Fruit fly (Drosophila melanogaster) whole organism, embryonic: Measurements from ENCODE around the gene Vdup1.

Experiments
- Aef1 ChIP-seq: fragments of 200-800 bp; sonication (Bioruptor generic); IDR thresholded peaks from 3 replicates; pipeline ENCODE4 v1.3.6; 2022; ENCODE audit warnings: missing biosample characterization, missing genetic modification characterization
- Antp ChIP-seq: fragments of 200-800 bp; sonication (Bioruptor generic); optimal IDR thresholded peaks from 3 replicates; lab custom pipeline; 2016; ENCODE audit warnings: missing biosample characterization, missing genetic modification characterization
- CG10321 ChIP-seq: fragments of 200-800 bp; sonication (Bioruptor generic); IDR thresholded peaks from 2 replicates; pipeline ENCODE4 v1.3.6; 2022; ENCODE audit warnings: missing biosample characterization, missing genetic modification characterization
- CG11398 ChIP-seq: fragments of 200-800 bp; sonication (Bioruptor generic); optimal IDR thresholded peaks from 2 replicates; lab custom pipeline; 2016; ENCODE audit warnings: missing biosample characterization, missing genetic modification characterization
- CG11723 ChIP-seq: fragments of 200-800 bp; sonication (Bioruptor generic); optimal IDR thresholded peaks from 2 replicates; lab custom pipeline; 2017; ENCODE audit warnings: missing biosample characterization, mild to moderate bottlenecking, missing genetic modification characterization
- CG1233 ChIP-seq: fragments of 200-800 bp; sonication (Bioruptor generic); optimal IDR thresholded peaks from 4 replicates; lab custom pipeline; 2018; ENCODE audit warnings: missing biosample characterization, mild to moderate bottlenecking, missing genetic modification characterization
- CG12659 ChIP-seq: fragments of 200-800 bp; sonication (Bioruptor generic); optimal IDR thresholded peaks from 3 replicates; lab custom pipeline; 2017; ENCODE audit warnings: mild to moderate bottlenecking, missing biosample characterization, missing genetic modification reagents, missing genetic modification characterization
- CG12769 ChIP-seq: fragments of 200-800 bp; sonication (Bioruptor generic); optimal IDR thresholded peaks from 2 replicates; lab custom pipeline; 2019; ENCODE audit warnings: missing biosample characterization, mild to moderate bottlenecking, missing genetic modification characterization, moderate library complexity
- CG14014 ChIP-seq: fragments of 200-800 bp; sonication (Bioruptor generic); IDR thresholded peaks from 2 replicates; pipeline ENCODE4 v1.3.6; 2022; ENCODE audit warnings: missing biosample characterization, missing genetic modification characterization
- CG15073 ChIP-seq: fragments of 200-800 bp; sonication (Bioruptor generic); optimal IDR thresholded peaks from 2 replicates; lab custom pipeline; 2016; ENCODE audit warnings: missing biosample characterization, missing genetic modification characterization
- CG17328 ChIP-seq: fragments of 200-800 bp; sonication (Bioruptor generic); IDR thresholded peaks from 2 replicates; pipeline ENCODE4 v1.3.6; 2022; ENCODE audit warnings: missing biosample characterization, missing genetic modification characterization
- CG30403 ChIP-seq: fragments of 200-800 bp; sonication (Bioruptor generic); optimal IDR thresholded peaks from 3 replicates; lab custom pipeline; 2016; ENCODE audit warnings: missing biosample characterization, missing genetic modification characterization
- CG4360 ChIP-seq: fragments of 200-800 bp; sonication (Bioruptor generic); IDR thresholded peaks from 2 replicates; pipeline ENCODE4 v1.3.6; 2022; ENCODE audit warnings: missing biosample characterization, missing genetic modification characterization
- CG6791 ChIP-seq: fragments of 200-800 bp; sonication (Bioruptor generic); IDR thresholded peaks from 3 replicates; pipeline ENCODE4 v1.3.6; 2022; ENCODE audit warnings: missing biosample characterization, missing genetic modification characterization; ENCODE audit not compliant: partially characterized antibody
- CG8924 ChIP-seq: fragments of 200-800 bp; optimal IDR thresholded peaks from 3 replicates; lab custom pipeline; 2019; ENCODE audit warnings: missing biosample characterization, mild to moderate bottlenecking, missing genetic modification characterization, moderate library complexity
- CG8944 ChIP-seq: fragments of 200-800 bp; sonication (Bioruptor generic); optimal IDR thresholded peaks from 3 replicates; lab custom pipeline; 2016; ENCODE audit warnings: missing biosample characterization, missing genetic modification characterization
- CG9609 ChIP-seq: fragments of 200-800 bp; sonication (Bioruptor generic); optimal IDR thresholded peaks from 3 replicates; lab custom pipeline; 2016; ENCODE audit warnings: missing biosample characterization, missing genetic modification characterization
- CG9727 ChIP-seq: fragments of 200-800 bp; sonication (Bioruptor generic); optimal IDR thresholded peaks from 3 replicates; lab custom pipeline; 2017; ENCODE audit warnings: missing biosample characterization, mild to moderate bottlenecking, missing genetic modification characterization
- Deaf1 ChIP-seq: fragments of 200-800 bp; optimal IDR thresholded peaks from 3 replicates; lab custom pipeline; 2019; ENCODE audit warnings: missing biosample characterization, mild to moderate bottlenecking, missing genetic modification characterization, moderate library complexity
- Eip74EF ChIP-seq, 2 experiments: fragments of 200-800 bp in 1 of 2; fragments of >200 bp in 1 of 2; sonication (Bioruptor generic) in 1 of 2; optimal IDR thresholded peaks; 2 replicates each; lab custom pipeline; 2017 to 2019; ENCODE audit warnings: missing biosample characterization in 2 of 2, missing genetic modification characterization in 2 of 2, mild to moderate bottlenecking in 1 of 2, moderate library complexity in 1 of 2
- HLH3B ChIP-seq: fragments of 200-800 bp; sonication (Bioruptor generic); IDR thresholded peaks from 2 replicates; pipeline ENCODE4 v1.3.6; 2022; ENCODE audit warnings: missing biosample characterization, missing genetic modification characterization
- MTF-1 ChIP-seq: fragments of 200-800 bp; sonication (Bioruptor generic); optimal IDR thresholded peaks from 2 replicates; lab custom pipeline; 2018; ENCODE audit warnings: missing biosample characterization, mild to moderate bottlenecking, missing genetic modification characterization, borderline replicate concordance
- Meics ChIP-seq: fragments of 200-800 bp; sonication (Bioruptor generic); optimal IDR thresholded peaks from 2 replicates; lab custom pipeline; 2017; ENCODE audit warnings: missing biosample characterization, mild to moderate bottlenecking, missing genetic modification characterization
- Mrtf ChIP-seq: fragments of 200-800 bp; sonication (Bioruptor generic); IDR thresholded peaks from 3 replicates; pipeline ENCODE4 v1.3.6; 2022; ENCODE audit warnings: missing biosample characterization, missing genetic modification characterization
- NC2α ChIP-seq: fragments of 200-800 bp; sonication (Bioruptor generic); optimal IDR thresholded peaks from 2 replicates; lab custom pipeline; 2016; ENCODE audit warnings: missing biosample characterization, missing genetic modification characterization
- Oli ChIP-seq: fragments of 200-800 bp; sonication (Bioruptor generic); optimal IDR thresholded peaks from 2 replicates; lab custom pipeline; 2018; ENCODE audit warnings: missing biosample characterization, mild to moderate bottlenecking, missing genetic modification characterization, moderate library complexity
- Six4 ChIP-seq: fragments of 200-800 bp; sonication (Bioruptor generic); optimal IDR thresholded peaks from 2 replicates; lab custom pipeline; 2016; ENCODE audit warnings: missing biosample characterization, missing genetic modification characterization
- Vsx1 ChIP-seq: fragments of 200-800 bp; sonication (Bioruptor generic); optimal IDR thresholded peaks from 2 replicates; lab custom pipeline; 2017; ENCODE audit warnings: missing biosample characterization, mild to moderate bottlenecking, missing genetic modification characterization, missing genetic modification reagents
- YL-1 ChIP-seq: fragments of 200-800 bp; sonication (Bioruptor generic); optimal IDR thresholded peaks from 3 replicates; lab custom pipeline; 2017; ENCODE audit warnings: missing biosample characterization, mild to moderate bottlenecking, missing genetic modification characterization
- ap ChIP-seq: fragments of 200-800 bp; sonication (Bioruptor generic); IDR thresholded peaks from 2 replicates; pipeline ENCODE4 v1.3.6; 2022; ENCODE audit warnings: missing biosample characterization, missing genetic modification characterization
- crp ChIP-seq, 2 experiments: fragments of 200-800 bp; sonication (Bioruptor generic); optimal IDR thresholded peaks; 2 replicates in 1 of 2; 3 replicates in 1 of 2; lab custom pipeline; 2017; ENCODE audit warnings: missing biosample characterization in 2 of 2, missing genetic modification characterization in 2 of 2, mild to moderate bottlenecking in 1 of 2, moderate library complexity in 1 of 2
- dmrt99B ChIP-seq: fragments of 200-800 bp; sonication (Bioruptor generic); optimal IDR thresholded peaks from 2 replicates; lab custom pipeline; 2018; ENCODE audit warnings: missing biosample characterization, mild to moderate bottlenecking, missing genetic modification characterization, moderate library complexity
- fd102C ChIP-seq: fragments of 200-800 bp; sonication (Bioruptor generic); optimal IDR thresholded peaks from 2 replicates; lab custom pipeline; 2018; ENCODE audit warnings: missing biosample characterization, mild to moderate bottlenecking, missing genetic modification characterization, moderate library complexity
- gro ChIP-seq: fragments of 200-800 bp; sonication (Bioruptor generic); optimal IDR thresholded peaks from 2 replicates; lab custom pipeline; 2016; ENCODE audit warnings: missing biosample characterization, missing genetic modification characterization
- h ChIP-seq: fragments of >200 bp; optimal IDR thresholded peaks from 2 replicates; lab custom pipeline; 2017
- klu ChIP-seq: fragments of 200-800 bp; sonication (Bioruptor generic); IDR thresholded peaks from 2 replicates; pipeline ENCODE4 v1.3.6; 2022; ENCODE audit warnings: missing biosample characterization, missing genetic modification characterization
- lola ChIP-seq, 3 experiments: fragments of >200 bp in 2 of 3; fragments of 200-800 bp in 1 of 3; sonication (Bioruptor generic) in 1 of 3; optimal IDR thresholded peaks; 2 replicates each; lab custom pipeline; 2017 to 2019; ENCODE audit warnings: missing biosample characterization in 3 of 3, missing genetic modification characterization in 3 of 3, mild to moderate bottlenecking in 1 of 3, moderate library complexity in 1 of 3
- luna ChIP-seq: fragments of 200-800 bp; sonication (Bioruptor generic); optimal IDR thresholded peaks from 2 replicates; lab custom pipeline; 2016; ENCODE audit warnings: missing biosample characterization, missing genetic modification characterization
- peb ChIP-seq: fragments of 200-800 bp; sonication (Bioruptor generic); IDR thresholded peaks from 2 replicates; pipeline ENCODE4 v1.3.6; 2022; ENCODE audit warnings: missing biosample characterization, missing genetic modification characterization
- pfk ChIP-seq: fragments of 200-800 bp; sonication (Bioruptor generic); optimal IDR thresholded peaks from 2 replicates; lab custom pipeline; 2018; ENCODE audit warnings: missing biosample characterization, mild to moderate bottlenecking, missing genetic modification characterization, moderate library complexity
- prd ChIP-seq, 3 experiments: fragments of >200 bp in 2 of 3; fragments of 200-800 bp in 1 of 3; sonication (Bioruptor generic) in 1 of 3; optimal IDR thresholded peaks in 2 of 3; IDR thresholded peaks in 1 of 3; 2 replicates in 2 of 3; 3 replicates in 1 of 3; pipeline versions ENCODE4 v1.3.6 to Lab custom; 2017 to 2022; ENCODE audit warnings: missing biosample characterization in 1 of 3, missing genetic modification characterization in 1 of 3
- salm ChIP-seq: fragments of 200-800 bp; sonication (Bioruptor generic); optimal IDR thresholded peaks from 2 replicates; lab custom pipeline; 2018; ENCODE audit warnings: missing biosample characterization, mild to moderate bottlenecking, missing genetic modification characterization
- scrt ChIP-seq: fragments of 200-800 bp; sonication (Bioruptor generic); optimal IDR thresholded peaks from 2 replicates; lab custom pipeline; 2018; ENCODE audit warnings: missing biosample characterization, mild to moderate bottlenecking, missing genetic modification characterization, moderate library complexity
- seq ChIP-seq: fragments of 200-800 bp; sonication (Bioruptor generic); IDR thresholded peaks from 2 replicates; pipeline ENCODE4 v1.3.6; 2022; ENCODE audit warnings: missing biosample characterization, missing genetic modification characterization
- sisA ChIP-seq: fragments of 200-800 bp; sonication (Bioruptor generic); IDR thresholded peaks from 2 replicates; pipeline ENCODE4 v1.3.6; 2022; ENCODE audit warnings: missing biosample characterization, missing genetic modification characterization
- sug ChIP-seq: fragments of 200-800 bp; optimal IDR thresholded peaks from 2 replicates; lab custom pipeline; 2019; ENCODE audit warnings: missing biosample characterization, mild to moderate bottlenecking, missing genetic modification characterization, moderate library complexity
- tap ChIP-seq: fragments of 200-800 bp; optimal IDR thresholded peaks from 3 replicates; lab custom pipeline; 2019; ENCODE audit warnings: missing biosample characterization, mild to moderate bottlenecking, missing genetic modification characterization, moderate library complexity

The Vdup1 gene

dm6 chr3L:224004-224951 is 45.5 kb upstream of the Vdup1 start (continued):
- TF ChIP-seq h (no peak), CG11398 (GFP tag; lab: Kevin White, UChicago) (peak; percentile 36), seq (GFP tag; lab: Robert Waterston, UW) (peak; percentile 43; the same call in 1 of the 2 replicates), CG11723 (GFP tag; lab: Kevin White, UChicago) (no peak), Mrtf (GFP tag; lab: Robert Waterston, UW) (no peak), CG30403 (GFP tag; lab: Kevin White, UChicago) (no peak), CG14014 (GFP tag; lab: Robert Waterston, UW) (peak; percentile 32; the same call in 1 of the 2 replicates), HLH3B (peak; percentile 11; the same call in 1 of the 2 replicates), CG10321 (peak; percentile 96), salm (tag; lab: Kevin White, UChicago) (peak; percentile 3), pfk (GFP tag; lab: Kevin White, UChicago) (peak; percentile 33), CG9609 (GFP tag; lab: Kevin White, UChicago) (no peak), CG8924 (tag; lab: Kevin White, UChicago) (peak; percentile 81), NC2α (GFP tag; lab: Kevin White, UChicago) (peak; percentile 19), CG15073 (GFP tag; lab: Kevin White, UChicago) (no peak), tap (tag; lab: Kevin White, UChicago) (no peak), CG12659 (GFP tag; lab: Kevin White, UChicago) (peak; percentile 20), CG6791 (peak; percentile 54; the same call in 2 of the 3 replicates), ap (GFP tag; lab: Robert Waterston, UW) (peak; percentile 15; the same call in 1 of the 2 replicates), CG9727 (GFP tag; lab: Kevin White, UChicago) (peak; percentile 56), MTF-1 (peak; percentile 57), crp (GFP tag; optimal IDR thresholded peaks at IDR 0.05; lab: Kevin White, UChicago) (peak in 1 of 2 experiments; percentile 46), CG17328 (GFP tag; lab: Robert Waterston, UW) (peak; percentile 30; the same call in 1 of the 2 replicates), Vsx1 (no peak), CG1233 (GFP tag; lab: Kevin White, UChicago) (no peak), CG8944 (no peak), Meics (GFP tag; lab: Kevin White, UChicago) (peak; percentile 31), Eip74EF (GFP tag; optimal IDR thresholded peaks at IDR 0.05; lab: Kevin White, UChicago) (peak in 1 of 2 experiments; percentile 81), lola (GFP tag; optimal IDR thresholded peaks at IDR 0.05; lab: Kevin White, UChicago) (no peak), scrt (GFP tag; lab: Kevin White, UChicago) (peak; percentile 98), gro (GFP tag; lab: Kevin White, UChicago) (peak; percentile 47), sisA (GFP tag; lab: Robert Waterston, UW) (no peak), CG12769 (peak; percentile 16), YL-1 (GFP tag; lab: Kevin White, UChicago) (peak; percentile 91), Antp (GFP tag; lab: Kevin White, UChicago) (peak; percentile 38), fd102C (GFP tag; lab: Kevin White, UChicago) (no peak), luna (GFP tag; lab: Kevin White, UChicago) (no peak), CG4360 (GFP tag; lab: Robert Waterston, UW) (peak; percentile 80), sug (tag; lab: Kevin White, UChicago) (peak; percentile 44), Deaf1 (tag; lab: Kevin White, UChicago) (peak; percentile 40), prd (optimal IDR thresholded peaks at IDR 0.05; lab: Kevin White, UChicago) (no peak), prd (GFP tag; IDR thresholded peaks at IDR 0.05; lab: Robert Waterston, UW) (no peak), peb (GFP tag; lab: Robert Waterston, UW) (no peak), Oli (tag; lab: Kevin White, UChicago) (no peak), Six4 (GFP tag; lab: Kevin White, UChicago) (no peak), dmrt99B (tag; lab: Kevin White, UChicago) (no peak), klu (GFP tag; lab: Robert Waterston, UW) (no peak), Aef1 (GFP tag; lab: Robert Waterston, UW) (peak; percentile 64; the same call in 2 of the 3 replicates)
